Fruit fly (Drosophila melanogaster) whole organism, embryonic: Measurements from ENCODE around the gene Cyp4ac3.

ENCODE experiments used
- ATbp ChIP-seq: fragments of 200-800 bp; sonication (Bioruptor generic); optimal IDR thresholded peaks from 2 replicates; lab custom pipeline; 2017; ENCODE audit warnings: missing biosample characterization, mild to moderate bottlenecking, missing genetic modification characterization, missing genetic modification reagents
- CG10462 ChIP-seq: fragments of 200-800 bp; sonication (Bioruptor generic); optimal IDR thresholded peaks from 2 replicates; lab custom pipeline; 2016; ENCODE audit warnings: missing biosample characterization, missing genetic modification characterization
- CG11456 ChIP-seq: fragments of 200-800 bp; sonication (Bioruptor generic); IDR thresholded peaks from 3 replicates; pipeline ENCODE4 v1.3.6; 2022; ENCODE audit warnings: missing biosample characterization, missing genetic modification characterization
- CG12071 ChIP-seq: fragments of 200-800 bp; sonication (Bioruptor generic); optimal IDR thresholded peaks from 3 replicates; lab custom pipeline; 2018; ENCODE audit warnings: missing biosample characterization, mild to moderate bottlenecking, missing genetic modification characterization
- CG14860 ChIP-seq: fragments of 200-800 bp; sonication (Bioruptor generic); IDR thresholded peaks from 3 replicates; pipeline ENCODE4 v1.3.6; 2022; ENCODE audit warnings: missing biosample characterization, missing genetic modification characterization; ENCODE audit not compliant: partially characterized antibody
- CG15514 ChIP-seq: fragments of 200-800 bp; sonication (Bioruptor generic); optimal IDR thresholded peaks from 3 replicates; lab custom pipeline; 2017; ENCODE audit warnings: missing biosample characterization, missing genetic modification characterization, mild to moderate bottlenecking, moderate library complexity, missing genetic modification reagents
- CG16815 ChIP-seq: fragments of 200-800 bp; sonication (Bioruptor generic); optimal IDR thresholded peaks from 3 replicates; lab custom pipeline; 2017; ENCODE audit warnings: missing biosample characterization, mild to moderate bottlenecking, missing genetic modification characterization
- CG17328 ChIP-seq: fragments of 200-800 bp; sonication (Bioruptor generic); IDR thresholded peaks from 2 replicates; pipeline ENCODE4 v1.3.6; 2022; ENCODE audit warnings: missing biosample characterization, missing genetic modification characterization
- CG17568 ChIP-seq: fragments of 200-800 bp; sonication (Bioruptor generic); optimal IDR thresholded peaks from 2 replicates; lab custom pipeline; 2018; ENCODE audit warnings: missing biosample characterization, mild to moderate bottlenecking, missing genetic modification characterization, moderate library complexity
- CG1792 ChIP-seq: fragments of 200-800 bp; sonication (Bioruptor generic); optimal IDR thresholded peaks from 2 replicates; lab custom pipeline; 2016; ENCODE audit warnings: missing biosample characterization, missing genetic modification characterization
- CG1832 ChIP-seq: fragments of 200-800 bp; sonication (Bioruptor generic); optimal IDR thresholded peaks from 2 replicates; lab custom pipeline; 2017; ENCODE audit warnings: missing biosample characterization, mild to moderate bottlenecking, missing genetic modification characterization, inconsistent platforms
- CG18599 ChIP-seq: fragments of 200-800 bp; sonication (Bioruptor generic); optimal IDR thresholded peaks from 3 replicates; lab custom pipeline; 2017; ENCODE audit warnings: missing biosample characterization, missing genetic modification characterization, mild to moderate bottlenecking, moderate library complexity, missing genetic modification reagents
- CG18764 ChIP-seq: fragments of 200-800 bp; sonication (Bioruptor generic); optimal IDR thresholded peaks from 3 replicates; lab custom pipeline; 2016; ENCODE audit warnings: missing biosample characterization, missing genetic modification characterization
- CG30431 ChIP-seq: fragments of 200-800 bp; sonication (Bioruptor generic); optimal IDR thresholded peaks from 2 replicates; lab custom pipeline; 2017; ENCODE audit warnings: missing biosample characterization, missing genetic modification characterization
- CG31365 ChIP-seq: fragments of 200-800 bp; sonication (Bioruptor generic); optimal IDR thresholded peaks from 2 replicates; lab custom pipeline; 2018; ENCODE audit warnings: missing biosample characterization, mild to moderate bottlenecking, missing genetic modification characterization
- CG32772 ChIP-seq: fragments of 200-800 bp; sonication (Bioruptor generic); IDR thresholded peaks from 2 replicates; pipeline ENCODE4 v1.3.6; 2022; ENCODE audit warnings: missing biosample characterization, missing genetic modification characterization
- CG4424 ChIP-seq: fragments of 200-800 bp; sonication (Bioruptor generic); optimal IDR thresholded peaks from 3 replicates; lab custom pipeline; 2016; ENCODE audit warnings: missing biosample characterization, missing genetic modification characterization
- CG4617 ChIP-seq: fragments of 200-800 bp; sonication (Bioruptor generic); optimal IDR thresholded peaks from 3 replicates; lab custom pipeline; 2016; ENCODE audit warnings: missing biosample characterization, missing genetic modification characterization, borderline replicate concordance
- CG5245 ChIP-seq: fragments of 200-800 bp; sonication (Bioruptor generic); optimal IDR thresholded peaks from 3 replicates; lab custom pipeline; 2016; ENCODE audit warnings: missing biosample characterization, missing genetic modification characterization
- Chrac-16 ChIP-seq: fragments of 200-800 bp; sonication (Bioruptor generic); optimal IDR thresholded peaks from 3 replicates; lab custom pipeline; 2016; ENCODE audit warnings: missing biosample characterization, missing genetic modification characterization
- D19B ChIP-seq: fragments of 200-800 bp; sonication (Bioruptor generic); optimal IDR thresholded peaks from 2 replicates; lab custom pipeline; 2017; ENCODE audit warnings: missing biosample characterization, mild to moderate bottlenecking, missing genetic modification characterization
- Fer1 ChIP-seq: fragments of 200-800 bp; sonication (Bioruptor generic); optimal IDR thresholded peaks from 2 replicates; lab custom pipeline; 2017; ENCODE audit warnings: missing biosample characterization, mild to moderate bottlenecking, missing genetic modification characterization
- GATAe ChIP-seq: fragments of 200-800 bp; sonication (Bioruptor generic); conservative IDR thresholded peaks from 2 replicates; pipeline ENCODE4 v1.3.6; 2022; ENCODE audit warnings: missing biosample characterization, missing genetic modification characterization
- H2.0 ChIP-seq: fragments of 200-800 bp; sonication (Bioruptor generic); IDR thresholded peaks from 2 replicates; pipeline ENCODE4 v1.3.6; 2022; ENCODE audit warnings: missing biosample characterization, missing genetic modification characterization
- HLH4C ChIP-seq: fragments of 200-800 bp; sonication (Bioruptor generic); IDR thresholded peaks from 3 replicates; pipeline ENCODE4 v1.3.6; 2022; ENCODE audit warnings: missing biosample characterization, missing genetic modification characterization; ENCODE audit not compliant: partially characterized antibody
- Ravus ChIP-seq: fragments of 200-800 bp; sonication (Bioruptor generic); IDR thresholded peaks from 2 replicates; pipeline ENCODE4 v1.3.6; 2022; ENCODE audit warnings: missing biosample characterization, missing genetic modification characterization
- Rx ChIP-seq: fragments of 200-800 bp; sonication (Bioruptor generic); IDR thresholded peaks from 2 replicates; pipeline ENCODE4 v1.3.6; 2022; ENCODE audit warnings: missing biosample characterization, missing genetic modification characterization
- TFAM ChIP-seq: fragments of 200-800 bp; sonication (Bioruptor generic); optimal IDR thresholded peaks from 2 replicates; lab custom pipeline; 2017; ENCODE audit warnings: missing biosample characterization, missing genetic modification characterization, inconsistent platforms
- cato ChIP-seq: fragments of 200-800 bp; sonication (Bioruptor generic); optimal IDR thresholded peaks from 2 replicates; lab custom pipeline; 2016; ENCODE audit warnings: missing biosample characterization, missing genetic modification characterization, borderline replicate concordance
- chinmo ChIP-seq: fragments of 200-800 bp; sonication (Bioruptor generic); IDR thresholded peaks from 4 replicates; pipeline ENCODE4 v1.3.6; 2022; ENCODE audit warnings: missing biosample characterization, missing genetic modification characterization; ENCODE audit not compliant: partially characterized antibody
- crc ChIP-seq: fragments of 200-800 bp; sonication (Bioruptor generic); optimal IDR thresholded peaks from 2 replicates; lab custom pipeline; 2016; ENCODE audit warnings: missing biosample characterization, missing genetic modification characterization
- cwo ChIP-seq: fragments of 200-800 bp; sonication (Bioruptor generic); optimal IDR thresholded peaks from 3 replicates; lab custom pipeline; 2017; ENCODE audit warnings: missing biosample characterization, missing genetic modification characterization, mild to moderate bottlenecking, moderate library complexity, missing genetic modification reagents
- ewg ChIP-seq: fragments of 200-800 bp; sonication (Bioruptor generic); optimal IDR thresholded peaks from 3 replicates; lab custom pipeline; 2017; ENCODE audit warnings: mild to moderate bottlenecking, missing biosample characterization, missing genetic modification reagents, missing genetic modification characterization
- gem ChIP-seq: fragments of 200-800 bp; sonication (Bioruptor generic); optimal IDR thresholded peaks from 2 replicates; lab custom pipeline; 2019; ENCODE audit warnings: missing biosample characterization, mild to moderate bottlenecking, missing genetic modification characterization, moderate library complexity
- kah ChIP-seq: fragments of 200-800 bp; sonication (Bioruptor generic); optimal IDR thresholded peaks from 2 replicates; lab custom pipeline; 2018; ENCODE audit warnings: missing biosample characterization, mild to moderate bottlenecking, missing genetic modification characterization
- kni ChIP-seq: fragments of 200-800 bp; sonication (Bioruptor generic); optimal IDR thresholded peaks from 3 replicates; lab custom pipeline; 2017; ENCODE audit warnings: mild to moderate bottlenecking, missing biosample characterization, missing genetic modification reagents, missing genetic modification characterization
- lab ChIP-seq: fragments of 200-800 bp; sonication (Bioruptor generic); optimal IDR thresholded peaks from 3 replicates; lab custom pipeline; 2017; ENCODE audit warnings: missing biosample characterization, missing genetic modification characterization, mild to moderate bottlenecking, moderate library complexity, missing genetic modification reagents
- maf-S ChIP-seq: fragments of 200-800 bp; sonication (Bioruptor generic); optimal IDR thresholded peaks from 2 replicates; lab custom pipeline; 2016; ENCODE audit warnings: missing biosample characterization, missing genetic modification characterization
- mirr ChIP-seq: fragments of 200-800 bp; sonication (Bioruptor generic); optimal IDR thresholded peaks from 3 replicates; lab custom pipeline; 2018; ENCODE audit warnings: missing biosample characterization, mild to moderate bottlenecking, missing genetic modification characterization
- mld ChIP-seq: fragments of 200-800 bp; sonication (Bioruptor generic); IDR thresholded peaks from 3 replicates; pipeline ENCODE4 v1.3.6; 2022; ENCODE audit warnings: missing biosample characterization, missing genetic modification characterization; ENCODE audit not compliant: partially characterized antibody
- pfk ChIP-seq: fragments of 200-800 bp; sonication (Bioruptor generic); optimal IDR thresholded peaks from 2 replicates; lab custom pipeline; 2018; ENCODE audit warnings: missing biosample characterization, mild to moderate bottlenecking, missing genetic modification characterization, moderate library complexity
- rib ChIP-seq: fragments of 200-800 bp; sonication (Bioruptor generic); IDR thresholded peaks from 2 replicates; pipeline ENCODE4 v1.3.6; 2022; ENCODE audit warnings: missing biosample characterization, missing genetic modification characterization
- row ChIP-seq: fragments of 200-800 bp; sonication (Bioruptor generic); IDR thresholded peaks from 3 replicates; pipeline ENCODE4 v1.3.6; 2022; ENCODE audit warnings: missing biosample characterization, missing genetic modification characterization
- sens-2 ChIP-seq: fragments of 200-800 bp; sonication (Bioruptor generic); IDR thresholded peaks from 2 replicates; pipeline ENCODE4 v1.3.6; 2022; ENCODE audit warnings: missing biosample characterization, missing genetic modification characterization
- sna ChIP-seq: fragments of 200-800 bp; sonication (Bioruptor generic); IDR thresholded peaks from 2 replicates; pipeline ENCODE4 v1.3.6; 2022; ENCODE audit warnings: missing biosample characterization, missing genetic modification characterization; ENCODE audit not compliant: partially characterized antibody
- vnd ChIP-seq: fragments of 200-800 bp; sonication (Bioruptor generic); IDR thresholded peaks from 3 replicates; pipeline ENCODE4 v1.3.6; 2022; ENCODE audit warnings: missing biosample characterization, missing genetic modification characterization; ENCODE audit not compliant: partially characterized antibody
- zen2 ChIP-seq: fragments of 200-800 bp; sonication (Bioruptor generic); IDR thresholded peaks from 3 replicates; pipeline ENCODE4 v1.3.6; 2022; ENCODE audit warnings: missing biosample characterization, missing genetic modification characterization; ENCODE audit not compliant: partially characterized antibody

The Cyp4ac3 gene

dm6 chr2L:5232967-5233909, 35.1 kb upstream of the Cyp4ac3 start (continued):
- TF ChIP-seq CG18599 (peak; percentile 47), kah (GFP tag; lab: Kevin White, UChicago) (no peak), mirr (GFP tag; lab: Kevin White, UChicago) (peak; percentile 88), CG1792 (GFP tag; lab: Kevin White, UChicago) (no peak), chinmo (0 out of 4 replicates have a peak, but pooled peaks have one; percentile 69), CG17568 (GFP tag; lab: Kevin White, UChicago) (no peak), Rx (GFP tag; lab: Robert Waterston, UW) (no peak), CG31365 (tag; lab: Kevin White, UChicago) (no peak), Fer1 (GFP tag; lab: Kevin White, UChicago) (peak; percentile 42), zen2 (GFP tag; lab: Robert Waterston, UW) (no peak), maf-S (GFP tag; lab: Kevin White, UChicago) (no peak), Chrac-16 (GFP tag; lab: Kevin White, UChicago) (no peak), CG4617 (GFP tag; lab: Kevin White, UChicago) (no peak), GATAe (GFP tag; lab: Robert Waterston, UW) (peak; percentile 68), gem (peak; percentile 4), pfk (GFP tag; lab: Kevin White, UChicago) (peak; percentile 22), CG18764 (no peak), CG15514 (GFP tag; lab: Kevin White, UChicago) (peak; percentile 2), ATbp (peak; percentile 23), CG32772 (GFP tag; lab: Robert Waterston, UW) (no peak), ewg (GFP tag; lab: Kevin White, UChicago) (no peak), HLH4C (GFP tag; lab: Robert Waterston, UW) (no peak), mld (GFP tag; lab: Robert Waterston, UW) (0 out of 3 replicates have a peak, but pooled peaks have one; percentile 21), CG17328 (GFP tag; lab: Robert Waterston, UW) (no peak), CG5245 (GFP tag; lab: Kevin White, UChicago) (no peak), vnd (GFP tag; lab: Robert Waterston, UW) (peak; percentile 57; the same call in 2 of the 3 replicates), CG12071 (GFP tag; lab: Kevin White, UChicago) (peak; percentile 15), cato (GFP tag; lab: Kevin White, UChicago) (no peak), kni (GFP tag; lab: Kevin White, UChicago) (peak; percentile 44), CG14860 (GFP tag; lab: Robert Waterston, UW) (no peak), CG30431 (GFP tag; lab: Kevin White, UChicago) (no peak), sna (no peak), Ravus (no peak), CG16815 (no peak), D19B (GFP tag; lab: Kevin White, UChicago) (no peak), sens-2 (GFP tag; lab: Robert Waterston, UW) (0 out of 2 replicates have a peak, but pooled peaks have one; percentile 7), crc (GFP tag; lab: Kevin White, UChicago) (no peak), H2.0 (GFP tag; lab: Robert Waterston, UW) (0 out of 2 replicates have a peak, but pooled peaks have one; percentile 5), CG1832 (no peak), TFAM (GFP tag; lab: Kevin White, UChicago) (no peak), CG4424 (GFP tag; lab: Kevin White, UChicago) (no peak), CG10462 (GFP tag; lab: Kevin White, UChicago) (no peak), row (GFP tag; lab: Robert Waterston, UW) (no peak), cwo (GFP tag; lab: Kevin White, UChicago) (peak; percentile 66), lab (GFP tag; lab: Kevin White, UChicago) (peak; percentile 71), CG11456 (no peak), rib (peak; percentile 16; the same call in 1 of the 2 replicates)
